Worm (Caenorhabditis elegans) whole organism, L2 larva: ENCODE data around the gene sax-2.

Experiments used
- C34F6.9 ChIP-seq: fragments of 150-350 bp; optimal IDR thresholded peaks from 2 replicates; lab custom pipeline; 2014; ENCODE audit warnings: missing biosample characterization, missing genetic modification characterization
- F13H6.1 ChIP-seq: sonication (generic microtip); optimal IDR thresholded peaks from 2 replicates; lab custom pipeline; 2016; ENCODE audit warnings: missing genetic modification characterization, missing compliant biosample characterization
- R02D3.7 ChIP-seq: fragments of 150-350 bp; optimal IDR thresholded peaks from 2 replicates; lab custom pipeline; 2014; ENCODE audit warnings: missing biosample characterization, missing genetic modification characterization
- Y55F3AM.14 ChIP-seq: fragments of 200-800 bp; sonication (Bioruptor generic); optimal IDR thresholded peaks from 2 replicates; lab custom pipeline; 2018; ENCODE audit warnings: mild to moderate bottlenecking, missing genetic modification characterization, missing compliant biosample characterization
- ZK546.5 ChIP-seq: sonication (generic microtip); optimal IDR thresholded peaks from 2 replicates; lab custom pipeline; 2017; ENCODE audit warnings: missing biosample characterization, missing genetic modification characterization
- alr-1 ChIP-seq: fragments of 150-350 bp; optimal IDR thresholded peaks from 2 replicates; lab custom pipeline; 2014; ENCODE audit warnings: missing biosample characterization, missing genetic modification characterization
- aly-2 ChIP-seq: fragments of 150-350 bp; optimal IDR thresholded peaks from 2 replicates; lab custom pipeline; 2014; ENCODE audit warnings: missing biosample characterization, missing genetic modification characterization
- ama-1 ChIP-seq: fragments of 150-350 bp; optimal IDR thresholded peaks from 2 replicates; lab custom pipeline; 2018; ENCODE audit warnings: inconsistent platforms
- ceh-16 ChIP-seq: fragments of 150-350 bp; optimal IDR thresholded peaks from 2 replicates; lab custom pipeline; 2014; ENCODE audit warnings: missing biosample characterization, missing genetic modification characterization
- ceh-82 ChIP-seq: fragments of 150-350 bp; optimal IDR thresholded peaks from 2 replicates; lab custom pipeline; 2014; ENCODE audit warnings: missing biosample characterization, missing genetic modification characterization
- crh-2 ChIP-seq: sonication (generic microtip); optimal IDR thresholded peaks from 2 replicates; lab custom pipeline; 2017; ENCODE audit warnings: missing biosample characterization, missing genetic modification characterization
- dmd-4 ChIP-seq: sonication (generic microtip); optimal IDR thresholded peaks from 2 replicates; lab custom pipeline; 2017; ENCODE audit warnings: missing biosample characterization, missing genetic modification characterization
- egl-27 ChIP-seq: sonication (generic microtip); optimal IDR thresholded peaks from 3 replicates; lab custom pipeline; 2017; ENCODE audit warnings: missing biosample characterization, missing genetic modification reagents, missing genetic modification characterization
- elt-3 ChIP-seq: sonication (generic microtip); optimal IDR thresholded peaks from 2 replicates; lab custom pipeline; 2017; ENCODE audit warnings: missing biosample characterization, missing genetic modification characterization
- fos-1 ChIP-seq: fragments of 150-350 bp; optimal IDR thresholded peaks from 2 replicates; lab custom pipeline; 2014; ENCODE audit warnings: missing biosample characterization, missing genetic modification characterization
- lin-13 ChIP-seq: fragments of 150-350 bp; optimal IDR thresholded peaks from 2 replicates; lab custom pipeline; 2014; ENCODE audit warnings: missing biosample characterization, missing genetic modification reagents, missing genetic modification characterization
- lin-39 ChIP-seq: fragments of 150-350 bp; optimal IDR thresholded peaks from 2 replicates; lab custom pipeline; 2014; ENCODE audit warnings: missing biosample characterization, missing genetic modification reagents, missing genetic modification characterization
- lsy-2 ChIP-seq, 2 experiments: fragments of 150-350 bp in 1 of 2; sonication (generic microtip) in 1 of 2; optimal IDR thresholded peaks; 2 replicates each; lab custom pipeline; 2014 to 2017; ENCODE audit warnings: missing biosample characterization in 2 of 2, missing genetic modification characterization in 2 of 2
- mbf-1 ChIP-seq: sonication (generic microtip); optimal IDR thresholded peaks from 2 replicates; lab custom pipeline; 2017; ENCODE audit warnings: missing biosample characterization, missing genetic modification characterization
- mdl-1 ChIP-seq, 2 experiments: fragments of 150-350 bp in 1 of 2; sonication (generic microtip) in 1 of 2; optimal IDR thresholded peaks; 2 replicates each; lab custom pipeline; 2017; ENCODE audit warnings: missing biosample characterization in 2 of 2, missing genetic modification characterization in 2 of 2
- nhr-10 ChIP-seq: sonication (generic microtip); optimal IDR thresholded peaks from 2 replicates; lab custom pipeline; 2017; ENCODE audit warnings: missing biosample characterization, missing genetic modification characterization
- nhr-11 ChIP-seq: fragments of 150-350 bp; optimal IDR thresholded peaks from 2 replicates; lab custom pipeline; 2014; ENCODE audit warnings: missing biosample characterization, missing genetic modification characterization
- nhr-12 ChIP-seq: fragments of 150-350 bp; optimal IDR thresholded peaks from 2 replicates; lab custom pipeline; 2014; ENCODE audit warnings: missing biosample characterization, missing genetic modification characterization
- nhr-129 ChIP-seq: fragments of 150-350 bp; optimal IDR thresholded peaks from 2 replicates; lab custom pipeline; 2014; ENCODE audit warnings: missing biosample characterization, missing genetic modification characterization
- nhr-21 ChIP-seq: fragments of 150-350 bp; optimal IDR thresholded peaks from 2 replicates; lab custom pipeline; 2014; ENCODE audit warnings: missing biosample characterization, missing genetic modification characterization
- nhr-23 ChIP-seq: fragments of 150-350 bp; optimal IDR thresholded peaks from 2 replicates; lab custom pipeline; 2014; ENCODE audit warnings: missing biosample characterization, missing genetic modification reagents, missing genetic modification characterization
- nhr-237 ChIP-seq: fragments of 150-350 bp; optimal IDR thresholded peaks from 2 replicates; lab custom pipeline; 2014; ENCODE audit warnings: missing biosample characterization, missing genetic modification characterization
- nhr-25 ChIP-seq: fragments of 150-350 bp; sonication (generic microtip); optimal IDR thresholded peaks from 3 replicates; lab custom pipeline; 2014; ENCODE audit warnings: missing biosample characterization, missing genetic modification characterization
- nhr-77 ChIP-seq: fragments of 150-350 bp; optimal IDR thresholded peaks from 2 replicates; lab custom pipeline; 2014; ENCODE audit warnings: missing biosample characterization, missing genetic modification characterization
- peb-1 ChIP-seq: fragments of 150-350 bp; optimal IDR thresholded peaks from 2 replicates; lab custom pipeline; 2014; ENCODE audit warnings: missing biosample characterization, missing genetic modification characterization
- sem-4 ChIP-seq: fragments of 150-350 bp; optimal IDR thresholded peaks from 2 replicates; lab custom pipeline; 2014; ENCODE audit warnings: missing biosample characterization, missing genetic modification reagents, missing genetic modification characterization
- skn-1 ChIP-seq: sonication (generic microtip); optimal IDR thresholded peaks from 2 replicates; lab custom pipeline; 2017; ENCODE audit warnings: missing biosample characterization, missing genetic modification characterization
- sma-9 ChIP-seq, 2 experiments: fragments of 150-350 bp in 1 of 2; sonication (generic microtip) in 1 of 2; optimal IDR thresholded peaks; 2 replicates each; lab custom pipeline; 2014 to 2016; ENCODE audit warnings: missing genetic modification characterization in 2 of 2, mild to moderate bottlenecking in 1 of 2, missing biosample characterization in 1 of 2, missing compliant biosample characterization in 1 of 2, missing genetic modification reagents in 1 of 2, moderate library complexity in 1 of 2
- snpc-4 ChIP-seq: fragments of 150-350 bp; optimal IDR thresholded peaks from 2 replicates; lab custom pipeline; 2014; ENCODE audit warnings: missing biosample characterization, missing genetic modification characterization
- unc-62 ChIP-seq: fragments of 150-350 bp; optimal IDR thresholded peaks from 2 replicates; lab custom pipeline; 2014; ENCODE audit warnings: missing biosample characterization, missing genetic modification reagents, missing genetic modification characterization
- zag-1 ChIP-seq: fragments of 150-350 bp; optimal IDR thresholded peaks from 2 replicates; lab custom pipeline; 2014; ENCODE audit warnings: missing biosample characterization, missing genetic modification characterization
- ztf-1 ChIP-seq: fragments of 200-800 bp; sonication (Bioruptor generic); conservative IDR thresholded peaks from 2 replicates; pipeline ENCODE4 v1.3.6; 2022; ENCODE audit warnings: missing genetic modification characterization, missing compliant biosample characterization
- ztf-11 ChIP-seq: sonication (generic microtip); optimal IDR thresholded peaks from 2 replicates; lab custom pipeline; 2017; ENCODE audit warnings: missing biosample characterization, missing genetic modification characterization
- ztf-4 ChIP-seq: fragments of 150-350 bp; optimal IDR thresholded peaks from 2 replicates; lab custom pipeline; 2014; ENCODE audit warnings: missing biosample characterization, missing genetic modification characterization

sax-2 gene

ce11 chrIII:5089489-5089888, 20.0 kb upstream of the sax-2 start:
- TF ChIP-seq R02D3.7 (no peak), ZK546.5 (no peak), crh-2 (no peak), nhr-237 (tag; lab: Kevin White, UChicago) (no peak), dmd-4 (no peak), nhr-10 (tag; lab: Kevin White, UChicago) (no peak), lin-13 (GFP tag; lab: Kevin White, UChicago) (no peak), sma-9 (GFP tag; optimal IDR thresholded peaks at IDR 0.05; lab: Kevin White, UChicago) (peak; percentile 77), sma-9 (tag; optimal IDR thresholded peaks at IDR 0.05; lab: Kevin White, UChicago) (no peak), fos-1 (tag; lab: Kevin White, UChicago) (peak; percentile 2), unc-62 (GFP tag; lab: Kevin White, UChicago) (no peak), alr-1 (tag; lab: Kevin White, UChicago) (no peak), ztf-11 (tag; lab: Kevin White, UChicago) (no peak), lin-39 (tag; lab: Kevin White, UChicago) (no peak), zag-1 (tag; lab: Kevin White, UChicago) (no peak), Y55F3AM.14 (GFP tag; lab: Kevin White, UChicago) (no peak), nhr-21 (tag; lab: Kevin White, UChicago) (peak; percentile 68), F13H6.1 (no peak), peb-1 (tag; lab: Kevin White, UChicago) (no peak), mbf-1 (no peak), ceh-82 (no peak), elt-3 (tag; lab: Kevin White, UChicago) (no peak), lsy-2 (tag; optimal IDR thresholded peaks at IDR 0.05; lab: Kevin White, UChicago) (no peak), ama-1 (lab: Kevin White, UChicago) (no peak), nhr-25 (tag; lab: Kevin White, UChicago) (peak; percentile 37), egl-27 (no peak), snpc-4 (tag; lab: Kevin White, UChicago) (no peak), mdl-1 (tag; optimal IDR thresholded peaks at IDR 0.05; lab: Kevin White, UChicago) (no peak), nhr-11 (tag; lab: Kevin White, UChicago) (no peak), nhr-12 (no peak)

ce11 chrIII:5092345-5092744, 17.2 kb upstream of the sax-2 start:
- TF ChIP-seq aly-2 (no peak), egl-27 (no peak), lin-39 (tag; lab: Kevin White, UChicago) (no peak), ceh-16 (tag; lab: Kevin White, UChicago) (no peak), ZK546.5 (no peak), nhr-129 (tag; lab: Kevin White, UChicago) (no peak), ztf-11 (tag; lab: Kevin White, UChicago) (no peak), nhr-77 (tag; lab: Kevin White, UChicago) (no peak), unc-62 (GFP tag; lab: Kevin White, UChicago) (no peak), lin-13 (GFP tag; lab: Kevin White, UChicago) (no peak), nhr-237 (tag; lab: Kevin White, UChicago) (no peak), sem-4 (no peak), nhr-21 (tag; lab: Kevin White, UChicago) (no peak), nhr-11 (tag; lab: Kevin White, UChicago) (no peak), ztf-1 (GFP tag; lab: Robert Waterston, UW) (no peak), mbf-1 (no peak), nhr-23 (tag; lab: Kevin White, UChicago) (no peak), fos-1 (tag; lab: Kevin White, UChicago) (no peak), sma-9 (GFP tag; optimal IDR thresholded peaks at IDR 0.05; lab: Kevin White, UChicago) (no peak), sma-9 (tag; optimal IDR thresholded peaks at IDR 0.05; lab: Kevin White, UChicago) (no peak), skn-1 (tag; lab: Kevin White, UChicago) (no peak)
- TF ChIP-seq, all 48 proteins: peak for 0

- TF ChIP-seq ztf-4 (tag; lab: Kevin White, UChicago) (no peak), lin-39 (tag; lab: Kevin White, UChicago) (no peak), unc-62 (GFP tag; lab: Kevin White, UChicago) (no peak), C34F6.9 (no peak), ceh-16 (tag; lab: Kevin White, UChicago) (no peak)
Observed at ce11 chrIII:5094506-5094905, 15.0 kb upstream of the sax-2 start, which contains the start of gene F54D8.10. Gene F54D8.10 (plus strand): TSS chrIII:5094806.
